Worm (Caenorhabditis elegans): ENCODE data around the gene M01H9.5.
A peak's percentile ranks its signal among the peaks of the same experiment; 100 is the strongest.

M01H9.5 gene

ce11 chrIV:4469770-4470709, 4.8 kb downstream of the M01H9.5 start (continued):
- TF ChIP-seq athp-1 (tag; optimal IDR thresholded peaks at IDR 0.05) (peak; percentile 35), B0019.2 (GFP tag; conservative IDR thresholded peaks at IDR 0.05) (no peak), Y95B8A.8 (GFP tag; IDR thresholded peaks at IDR 0.05) (no peak), aptf-3 (GFP tag; IDR thresholded peaks at IDR 0.05) (no peak), lin-54 (GFP tag; optimal IDR thresholded peaks at IDR 0.05) (peak; percentile 36), C17E4.6 (GFP tag; IDR thresholded peaks at IDR 0.05) (no peak), fkh-3 (tag; optimal IDR thresholded peaks at IDR 0.05) (no peak)

- TF ChIP-seq B0336.3 (GFP tag; IDR thresholded peaks at IDR 0.05), result peak; percentile 51; the same call in 1 of the 2 replicates
- peak; percentile 72; the same call in 1 of the 2 replicates for TF ChIP-seq pbrm-1 (GFP tag; IDR thresholded peaks at IDR 0.05)
- TF ChIP-seq lin-54 (GFP tag; optimal IDR thresholded peaks at IDR 0.05), result peak; percentile 70
- TF ChIP-seq aptf-3 (GFP tag; IDR thresholded peaks at IDR 0.05), result 0 out of 2 replicates have a peak, but pooled peaks have one; percentile 34
- no peak for TF ChIP-seq nhr-120 (GFP tag; IDR thresholded peaks at IDR 0.05)
- TF ChIP-seq egl-44 (GFP tag; IDR thresholded peaks at IDR 0.05), result peak; percentile 65; the same call in 1 of the 2 replicates
- TF ChIP-seq tlf-1 (GFP tag; optimal IDR thresholded peaks at IDR 0.05), result no peak
- 0 out of 2 replicates have a peak, but pooled peaks have one; percentile 11 for TF ChIP-seq cebp-2 (GFP tag; IDR thresholded peaks at IDR 0.05)
- no peak for TF ChIP-seq fkh-3 (tag; optimal IDR thresholded peaks at IDR 0.05)
- TF ChIP-seq hlh-26 (GFP tag; conservative IDR thresholded peaks at IDR 0.05), result no peak
- TF ChIP-seq F33H1.4 (GFP tag; IDR thresholded peaks at IDR 0.05), result peak; percentile 50
- 0 out of 2 replicates have a peak, but pooled peaks have one; percentile 22 for TF ChIP-seq bed-2 (GFP tag; IDR thresholded peaks at IDR 0.05)
- peak; percentile 96 for TF ChIP-seq zfh-2 (GFP tag; conservative IDR thresholded peaks at IDR 0.05)
- TF ChIP-seq lin-40 (tag; optimal IDR thresholded peaks at IDR 0.05), result no peak
- TF ChIP-seq ceh-79 (tag; optimal IDR thresholded peaks at IDR 0.05), result no peak
- no peak for TF ChIP-seq madf-10 (tag; optimal IDR thresholded peaks at IDR 0.05)
- peak; percentile 53; the same call in 1 of the 2 replicates for TF ChIP-seq madf-6 (GFP tag; IDR thresholded peaks at IDR 0.05)
- no peak for TF ChIP-seq ztf-26 (tag; optimal IDR thresholded peaks at IDR 0.05)
- TF ChIP-seq bed-1 (GFP tag; IDR thresholded peaks at IDR 0.05), result no peak
- no peak for TF ChIP-seq unc-130 (GFP tag; optimal IDR thresholded peaks at IDR 0.05)
- no peak for TF ChIP-seq cebp-1 (GFP tag; IDR thresholded peaks at IDR 0.05)
- peak; percentile 38 for TF ChIP-seq cebp-1 (tag; optimal IDR thresholded peaks at IDR 0.05)
- peak; percentile 33 for TF ChIP-seq lsl-1 (GFP tag; optimal IDR thresholded peaks at IDR 0.05)
- TF ChIP-seq let-526 (GFP tag; IDR thresholded peaks at IDR 0.05), result no peak
- TF ChIP-seq ceh-91 (GFP tag; IDR thresholded peaks at IDR 0.05), result 0 out of 2 replicates have a peak, but pooled peaks have one; percentile 22
- TF ChIP-seq F23B12.7 (tag; optimal IDR thresholded peaks at IDR 0.05; ENCODE audit: insufficient read depth), result peak; percentile 10
- TF ChIP-seq dpl-1 (GFP tag; optimal IDR thresholded peaks at IDR 0.05), result peak; percentile 4
- peak; percentile 18; the same call in 1 of the 2 replicates for TF ChIP-seq dox-1 (GFP tag; IDR thresholded peaks at IDR 0.05)
- peak; percentile 79 for TF ChIP-seq chd-7 (tag; optimal IDR thresholded peaks at IDR 0.05)
- peak; percentile 25 for TF ChIP-seq zim-3 (tag; optimal IDR thresholded peaks at IDR 0.05)
- no peak for TF ChIP-seq ceh-40 (GFP tag; IDR thresholded peaks at IDR 0.05)
- TF ChIP-seq snpc-1.3 (tag; optimal IDR thresholded peaks at IDR 0.05; ENCODE audit: insufficient read depth), result peak; percentile 74
- TF ChIP-seq F52B5.7 (tag; optimal IDR thresholded peaks at IDR 0.05), result peak; percentile 47
- TF ChIP-seq egrh-3 (GFP tag; IDR thresholded peaks at IDR 0.05), result peak; percentile 84
- no peak for TF ChIP-seq ztf-25 (GFP tag; IDR thresholded peaks at IDR 0.05)
- TF ChIP-seq Y56A3A.18 (GFP tag; IDR thresholded peaks at IDR 0.05), result 0 out of 2 replicates have a peak, but pooled peaks have one; percentile 15
- 0 out of 2 replicates have a peak, but pooled peaks have one; percentile 5 for TF ChIP-seq ceh-58 (GFP tag; IDR thresholded peaks at IDR 0.05)
- peak; percentile 20 for TF ChIP-seq tbp1 (GFP tag; optimal IDR thresholded peaks at IDR 0.05)
Measured at ce11 chrIV:4470885-4471772, 5.8 kb downstream of the M01H9.5 start.
